Worm (Caenorhabditis elegans) whole organism, L2 larva: ENCODE results near the gene ZC477.7.
A peak's percentile ranks its signal among the peaks of the same experiment; 100 is the strongest.

Source experiments
- C34F6.9 ChIP-seq: fragments of 150-350 bp; optimal IDR thresholded peaks from 2 replicates; lab custom pipeline; 2014; ENCODE audit warnings: missing biosample characterization, missing genetic modification characterization
- R02D3.7 ChIP-seq: fragments of 150-350 bp; optimal IDR thresholded peaks from 2 replicates; lab custom pipeline; 2014; ENCODE audit warnings: missing biosample characterization, missing genetic modification characterization
- ZK546.5 ChIP-seq: sonication (generic microtip); optimal IDR thresholded peaks from 2 replicates; lab custom pipeline; 2017; ENCODE audit warnings: missing biosample characterization, missing genetic modification characterization
- alr-1 ChIP-seq: fragments of 150-350 bp; optimal IDR thresholded peaks from 2 replicates; lab custom pipeline; 2014; ENCODE audit warnings: missing biosample characterization, missing genetic modification characterization
- aly-2 ChIP-seq: fragments of 150-350 bp; optimal IDR thresholded peaks from 2 replicates; lab custom pipeline; 2014; ENCODE audit warnings: missing biosample characterization, missing genetic modification characterization
- ama-1 ChIP-seq: fragments of 150-350 bp; optimal IDR thresholded peaks from 2 replicates; lab custom pipeline; 2018; ENCODE audit warnings: inconsistent platforms
- blmp-1 ChIP-seq: sonication (generic microtip); optimal IDR thresholded peaks from 2 replicates; lab custom pipeline; 2017; ENCODE audit warnings: missing genetic modification characterization, mild to moderate bottlenecking, missing compliant biosample characterization, antibody characterized with exemption, moderate library complexity; ENCODE audit not compliant: insufficient read depth
- ceh-16 ChIP-seq: fragments of 150-350 bp; optimal IDR thresholded peaks from 2 replicates; lab custom pipeline; 2014; ENCODE audit warnings: missing biosample characterization, missing genetic modification characterization
- ceh-82 ChIP-seq: fragments of 150-350 bp; optimal IDR thresholded peaks from 2 replicates; lab custom pipeline; 2014; ENCODE audit warnings: missing biosample characterization, missing genetic modification characterization
- crh-2 ChIP-seq: sonication (generic microtip); optimal IDR thresholded peaks from 2 replicates; lab custom pipeline; 2017; ENCODE audit warnings: missing biosample characterization, missing genetic modification characterization
- dmd-4 ChIP-seq: sonication (generic microtip); optimal IDR thresholded peaks from 2 replicates; lab custom pipeline; 2017; ENCODE audit warnings: missing biosample characterization, missing genetic modification characterization
- egl-27 ChIP-seq: sonication (generic microtip); optimal IDR thresholded peaks from 3 replicates; lab custom pipeline; 2017; ENCODE audit warnings: missing biosample characterization, missing genetic modification reagents, missing genetic modification characterization
- elt-1 ChIP-seq: fragments of 150-350 bp; optimal IDR thresholded peaks from 2 replicates; lab custom pipeline; 2014; ENCODE audit warnings: missing biosample characterization, missing genetic modification characterization
- gmeb-1 ChIP-seq: fragments of 150-350 bp; optimal IDR thresholded peaks from 2 replicates; lab custom pipeline; 2014; ENCODE audit warnings: missing biosample characterization, missing genetic modification characterization
- lin-39 ChIP-seq: fragments of 150-350 bp; optimal IDR thresholded peaks from 2 replicates; lab custom pipeline; 2014; ENCODE audit warnings: missing biosample characterization, missing genetic modification reagents, missing genetic modification characterization
- lsy-2 ChIP-seq, 2 experiments: fragments of 150-350 bp in 1 of 2; sonication (generic microtip) in 1 of 2; optimal IDR thresholded peaks; 2 replicates each; lab custom pipeline; 2014 to 2017; ENCODE audit warnings: missing biosample characterization in 2 of 2, missing genetic modification characterization in 2 of 2
- nhr-10 ChIP-seq: sonication (generic microtip); optimal IDR thresholded peaks from 2 replicates; lab custom pipeline; 2017; ENCODE audit warnings: missing biosample characterization, missing genetic modification characterization
- nhr-12 ChIP-seq: fragments of 150-350 bp; optimal IDR thresholded peaks from 2 replicates; lab custom pipeline; 2014; ENCODE audit warnings: missing biosample characterization, missing genetic modification characterization
- nhr-21 ChIP-seq: fragments of 150-350 bp; optimal IDR thresholded peaks from 2 replicates; lab custom pipeline; 2014; ENCODE audit warnings: missing biosample characterization, missing genetic modification characterization
- nhr-23 ChIP-seq: fragments of 150-350 bp; optimal IDR thresholded peaks from 2 replicates; lab custom pipeline; 2014; ENCODE audit warnings: missing biosample characterization, missing genetic modification reagents, missing genetic modification characterization
- nhr-25 ChIP-seq: fragments of 150-350 bp; sonication (generic microtip); optimal IDR thresholded peaks from 3 replicates; lab custom pipeline; 2014; ENCODE audit warnings: missing biosample characterization, missing genetic modification characterization
- nhr-77 ChIP-seq: fragments of 150-350 bp; optimal IDR thresholded peaks from 2 replicates; lab custom pipeline; 2014; ENCODE audit warnings: missing biosample characterization, missing genetic modification characterization
- peb-1 ChIP-seq: fragments of 150-350 bp; optimal IDR thresholded peaks from 2 replicates; lab custom pipeline; 2014; ENCODE audit warnings: missing biosample characterization, missing genetic modification characterization
- sem-4 ChIP-seq: fragments of 150-350 bp; optimal IDR thresholded peaks from 2 replicates; lab custom pipeline; 2014; ENCODE audit warnings: missing biosample characterization, missing genetic modification reagents, missing genetic modification characterization
- skn-1 ChIP-seq: sonication (generic microtip); optimal IDR thresholded peaks from 2 replicates; lab custom pipeline; 2017; ENCODE audit warnings: missing biosample characterization, missing genetic modification characterization
- sma-3 ChIP-seq: sonication (generic microtip); optimal IDR thresholded peaks from 2 replicates; lab custom pipeline; 2016; ENCODE audit warnings: missing genetic modification reagents, missing genetic modification characterization, missing compliant biosample characterization
- snpc-4 ChIP-seq: fragments of 150-350 bp; optimal IDR thresholded peaks from 2 replicates; lab custom pipeline; 2014; ENCODE audit warnings: missing biosample characterization, missing genetic modification characterization
- unc-39 ChIP-seq: fragments of 150-350 bp; optimal IDR thresholded peaks from 2 replicates; lab custom pipeline; 2014; ENCODE audit warnings: missing biosample characterization, missing genetic modification characterization
- unc-55 ChIP-seq: fragments of 150-350 bp; sonication (generic microtip); optimal IDR thresholded peaks from 3 replicates; lab custom pipeline; 2014; ENCODE audit warnings: missing biosample characterization, missing genetic modification reagents, missing genetic modification characterization
- zag-1 ChIP-seq: fragments of 150-350 bp; optimal IDR thresholded peaks from 2 replicates; lab custom pipeline; 2014; ENCODE audit warnings: missing biosample characterization, missing genetic modification characterization
- ztf-1 ChIP-seq: fragments of 200-800 bp; sonication (Bioruptor generic); conservative IDR thresholded peaks from 2 replicates; pipeline ENCODE4 v1.3.6; 2022; ENCODE audit warnings: missing genetic modification characterization, missing compliant biosample characterization
- ztf-11 ChIP-seq: sonication (generic microtip); optimal IDR thresholded peaks from 2 replicates; lab custom pipeline; 2017; ENCODE audit warnings: missing biosample characterization, missing genetic modification characterization
- ztf-4 ChIP-seq: fragments of 150-350 bp; optimal IDR thresholded peaks from 2 replicates; lab custom pipeline; 2014; ENCODE audit warnings: missing biosample characterization, missing genetic modification characterization

The ZC477.7 gene

ce11 chrIV:7111354-7111753 lies at the start of gene ZC477.7, which contains the start of gene ssq-3:
ZC477.7 (minus strand) TSS chrIV:7111454.
ssq-3 (plus strand) TSS chrIV:7111604.
- TF ChIP-seq gmeb-1 (tag; lab: Kevin White, UChicago) (no peak), ceh-82 (no peak), ZK546.5 (tag; lab: Kevin White, UChicago) (no peak), R02D3.7 (tag; lab: Kevin White, UChicago) (no peak), dmd-4 (tag; lab: Kevin White, UChicago) (no peak), sem-4 (no peak), lin-39 (tag; lab: Kevin White, UChicago) (no peak), ama-1 (lab: Kevin White, UChicago) (no peak)

ce11 chrIV:7159586-7159985 lies 48.3 kb upstream of the ZC477.7 start:
- TF ChIP-seq R02D3.7 (tag; lab: Kevin White, UChicago) (no peak), peb-1 (tag; lab: Kevin White, UChicago) (no peak)

ce11 chrIV:7158161-7158560 lies 46.9 kb upstream of the ZC477.7 start:
- TF ChIP-seq skn-1 (tag; lab: Kevin White, UChicago) (no peak), crh-2 (tag; lab: Kevin White, UChicago) (no peak), sma-3 (no peak), ama-1 (lab: Kevin White, UChicago) (no peak), nhr-12 (no peak), C34F6.9 (tag; lab: Kevin White, UChicago) (no peak), R02D3.7 (tag; lab: Kevin White, UChicago) (no peak), elt-1 (tag; lab: Kevin White, UChicago) (no peak), nhr-77 (tag; lab: Kevin White, UChicago) (no peak), gmeb-1 (tag; lab: Kevin White, UChicago) (no peak), ztf-1 (GFP tag; lab: Robert Waterston, UW) (no peak), ztf-11 (tag; lab: Kevin White, UChicago) (no peak), unc-55 (no peak), sem-4 (no peak), nhr-21 (tag; lab: Kevin White, UChicago) (no peak), unc-39 (tag; lab: Kevin White, UChicago) (no peak), egl-27 (tag; lab: Kevin White, UChicago) (no peak), nhr-25 (tag; lab: Kevin White, UChicago) (no peak), alr-1 (tag; lab: Kevin White, UChicago) (no peak), aly-2 (tag; lab: Kevin White, UChicago) (no peak)

ce11 chrIV:7156356-7156755 lies 45.1 kb upstream of the ZC477.7 start, which contains the start of gene maph-9:
maph-9 (plus strand) TSS chrIV:7156628.
- TF ChIP-seq ztf-1 (GFP tag; lab: Robert Waterston, UW) (no peak), nhr-23 (tag; lab: Kevin White, UChicago) (no peak), lsy-2 (tag; optimal IDR thresholded peaks at IDR 0.05; lab: Kevin White, UChicago) (no peak), nhr-77 (tag; lab: Kevin White, UChicago) (no peak), C34F6.9 (tag; lab: Kevin White, UChicago) (peak; percentile 33), nhr-10 (tag; lab: Kevin White, UChicago) (no peak), ceh-16 (tag; lab: Kevin White, UChicago) (no peak), R02D3.7 (tag; lab: Kevin White, UChicago) (no peak), ztf-4 (tag; lab: Kevin White, UChicago) (no peak)
- TF ChIP-seq, all 48 proteins: peak for 1

- TF ChIP-seq ceh-16 (tag; lab: Kevin White, UChicago) (no peak), sem-4 (no peak), zag-1 (tag; lab: Kevin White, UChicago) (no peak), alr-1 (tag; lab: Kevin White, UChicago) (no peak), blmp-1 (no peak), unc-39 (tag; lab: Kevin White, UChicago) (no peak), snpc-4 (tag; lab: Kevin White, UChicago) (no peak), gmeb-1 (tag; lab: Kevin White, UChicago) (no peak), egl-27 (tag; lab: Kevin White, UChicago) (no peak)
Observed at ce11 chrIV:7154356-7154755, 43.1 kb upstream of the ZC477.7 start, which contains the start of gene C34D4.2. C34D4.2 (plus strand) TSS chrIV:7154656.
